Worm (Caenorhabditis elegans) whole organism, L2 larva: Measurements from ENCODE around the gene Y102E9.6.

Experiments
- C34F6.9 ChIP-seq: fragments of 150-350 bp; optimal IDR thresholded peaks from 2 replicates; lab custom pipeline; 2014; ENCODE audit warnings: missing biosample characterization, missing genetic modification characterization
- F13H6.1 ChIP-seq: sonication (generic microtip); optimal IDR thresholded peaks from 2 replicates; lab custom pipeline; 2016; ENCODE audit warnings: missing genetic modification characterization, missing compliant biosample characterization
- R02D3.7 ChIP-seq: fragments of 150-350 bp; optimal IDR thresholded peaks from 2 replicates; lab custom pipeline; 2014; ENCODE audit warnings: missing biosample characterization, missing genetic modification characterization
- Y55F3AM.14 ChIP-seq: fragments of 200-800 bp; sonication (Bioruptor generic); optimal IDR thresholded peaks from 2 replicates; lab custom pipeline; 2018; ENCODE audit warnings: mild to moderate bottlenecking, missing genetic modification characterization, missing compliant biosample characterization
- ZK546.5 ChIP-seq: sonication (generic microtip); optimal IDR thresholded peaks from 2 replicates; lab custom pipeline; 2017; ENCODE audit warnings: missing biosample characterization, missing genetic modification characterization
- alr-1 ChIP-seq: fragments of 150-350 bp; optimal IDR thresholded peaks from 2 replicates; lab custom pipeline; 2014; ENCODE audit warnings: missing biosample characterization, missing genetic modification characterization
- aly-2 ChIP-seq: fragments of 150-350 bp; optimal IDR thresholded peaks from 2 replicates; lab custom pipeline; 2014; ENCODE audit warnings: missing biosample characterization, missing genetic modification characterization
- ceh-16 ChIP-seq: fragments of 150-350 bp; optimal IDR thresholded peaks from 2 replicates; lab custom pipeline; 2014; ENCODE audit warnings: missing biosample characterization, missing genetic modification characterization
- ceh-82 ChIP-seq: fragments of 150-350 bp; optimal IDR thresholded peaks from 2 replicates; lab custom pipeline; 2014; ENCODE audit warnings: missing biosample characterization, missing genetic modification characterization
- crh-2 ChIP-seq: sonication (generic microtip); optimal IDR thresholded peaks from 2 replicates; lab custom pipeline; 2017; ENCODE audit warnings: missing biosample characterization, missing genetic modification characterization
- dmd-4 ChIP-seq: sonication (generic microtip); optimal IDR thresholded peaks from 2 replicates; lab custom pipeline; 2017; ENCODE audit warnings: missing biosample characterization, missing genetic modification characterization
- elt-3 ChIP-seq: sonication (generic microtip); optimal IDR thresholded peaks from 2 replicates; lab custom pipeline; 2017; ENCODE audit warnings: missing biosample characterization, missing genetic modification characterization
- fos-1 ChIP-seq: fragments of 150-350 bp; optimal IDR thresholded peaks from 2 replicates; lab custom pipeline; 2014; ENCODE audit warnings: missing biosample characterization, missing genetic modification characterization
- gmeb-1 ChIP-seq: fragments of 150-350 bp; optimal IDR thresholded peaks from 2 replicates; lab custom pipeline; 2014; ENCODE audit warnings: missing biosample characterization, missing genetic modification characterization
- lin-11 ChIP-seq: fragments of 150-350 bp; sonication (generic microtip); optimal IDR thresholded peaks from 2 replicates; lab custom pipeline; 2014; ENCODE audit warnings: missing biosample characterization, missing genetic modification characterization, inconsistent platforms, mixed read lengths
- lin-13 ChIP-seq: fragments of 150-350 bp; optimal IDR thresholded peaks from 2 replicates; lab custom pipeline; 2014; ENCODE audit warnings: missing biosample characterization, missing genetic modification reagents, missing genetic modification characterization
- lin-39 ChIP-seq: fragments of 150-350 bp; optimal IDR thresholded peaks from 2 replicates; lab custom pipeline; 2014; ENCODE audit warnings: missing biosample characterization, missing genetic modification reagents, missing genetic modification characterization
- lsy-2 ChIP-seq, 2 experiments: fragments of 150-350 bp in 1 of 2; sonication (generic microtip) in 1 of 2; optimal IDR thresholded peaks; 2 replicates each; lab custom pipeline; 2014 to 2017; ENCODE audit warnings: missing biosample characterization in 2 of 2, missing genetic modification characterization in 2 of 2
- mab-5 ChIP-seq: fragments of 150-350 bp; optimal IDR thresholded peaks from 2 replicates; lab custom pipeline; 2014; ENCODE audit warnings: missing biosample characterization, missing genetic modification characterization
- mdl-1 ChIP-seq, 2 experiments: fragments of 150-350 bp in 1 of 2; sonication (generic microtip) in 1 of 2; optimal IDR thresholded peaks; 2 replicates each; lab custom pipeline; 2017; ENCODE audit warnings: missing biosample characterization in 2 of 2, missing genetic modification characterization in 2 of 2
- nhr-10 ChIP-seq: sonication (generic microtip); optimal IDR thresholded peaks from 2 replicates; lab custom pipeline; 2017; ENCODE audit warnings: missing biosample characterization, missing genetic modification characterization
- nhr-11 ChIP-seq: fragments of 150-350 bp; optimal IDR thresholded peaks from 2 replicates; lab custom pipeline; 2014; ENCODE audit warnings: missing biosample characterization, missing genetic modification characterization
- nhr-12 ChIP-seq: fragments of 150-350 bp; optimal IDR thresholded peaks from 2 replicates; lab custom pipeline; 2014; ENCODE audit warnings: missing biosample characterization, missing genetic modification characterization
- nhr-129 ChIP-seq: fragments of 150-350 bp; optimal IDR thresholded peaks from 2 replicates; lab custom pipeline; 2014; ENCODE audit warnings: missing biosample characterization, missing genetic modification characterization
- nhr-21 ChIP-seq: fragments of 150-350 bp; optimal IDR thresholded peaks from 2 replicates; lab custom pipeline; 2014; ENCODE audit warnings: missing biosample characterization, missing genetic modification characterization
- nhr-23 ChIP-seq: fragments of 150-350 bp; optimal IDR thresholded peaks from 2 replicates; lab custom pipeline; 2014; ENCODE audit warnings: missing biosample characterization, missing genetic modification reagents, missing genetic modification characterization
- nhr-237 ChIP-seq: fragments of 150-350 bp; optimal IDR thresholded peaks from 2 replicates; lab custom pipeline; 2014; ENCODE audit warnings: missing biosample characterization, missing genetic modification characterization
- nhr-6 ChIP-seq: fragments of 150-350 bp; optimal IDR thresholded peaks from 2 replicates; lab custom pipeline; 2014; ENCODE audit warnings: missing biosample characterization, missing genetic modification characterization
- nhr-77 ChIP-seq: fragments of 150-350 bp; optimal IDR thresholded peaks from 2 replicates; lab custom pipeline; 2014; ENCODE audit warnings: missing biosample characterization, missing genetic modification characterization
- peb-1 ChIP-seq: fragments of 150-350 bp; optimal IDR thresholded peaks from 2 replicates; lab custom pipeline; 2014; ENCODE audit warnings: missing biosample characterization, missing genetic modification characterization
- sem-4 ChIP-seq: fragments of 150-350 bp; optimal IDR thresholded peaks from 2 replicates; lab custom pipeline; 2014; ENCODE audit warnings: missing biosample characterization, missing genetic modification reagents, missing genetic modification characterization
- skn-1 ChIP-seq: sonication (generic microtip); optimal IDR thresholded peaks from 2 replicates; lab custom pipeline; 2017; ENCODE audit warnings: missing biosample characterization, missing genetic modification characterization
- sma-3 ChIP-seq: sonication (generic microtip); optimal IDR thresholded peaks from 2 replicates; lab custom pipeline; 2016; ENCODE audit warnings: missing genetic modification reagents, missing genetic modification characterization, missing compliant biosample characterization
- sma-9 ChIP-seq, 2 experiments: fragments of 150-350 bp in 1 of 2; sonication (generic microtip) in 1 of 2; optimal IDR thresholded peaks; 2 replicates each; lab custom pipeline; 2014 to 2016; ENCODE audit warnings: missing genetic modification characterization in 2 of 2, mild to moderate bottlenecking in 1 of 2, missing biosample characterization in 1 of 2, missing compliant biosample characterization in 1 of 2, missing genetic modification reagents in 1 of 2, moderate library complexity in 1 of 2
- snpc-4 ChIP-seq: fragments of 150-350 bp; optimal IDR thresholded peaks from 2 replicates; lab custom pipeline; 2014; ENCODE audit warnings: missing biosample characterization, missing genetic modification characterization
- unc-62 ChIP-seq: fragments of 150-350 bp; optimal IDR thresholded peaks from 2 replicates; lab custom pipeline; 2014; ENCODE audit warnings: missing biosample characterization, missing genetic modification reagents, missing genetic modification characterization
- zag-1 ChIP-seq: fragments of 150-350 bp; optimal IDR thresholded peaks from 2 replicates; lab custom pipeline; 2014; ENCODE audit warnings: missing biosample characterization, missing genetic modification characterization
- ztf-1 ChIP-seq: fragments of 200-800 bp; sonication (Bioruptor generic); conservative IDR thresholded peaks from 2 replicates; pipeline ENCODE4 v1.3.6; 2022; ENCODE audit warnings: missing genetic modification characterization, missing compliant biosample characterization
- ztf-11 ChIP-seq: sonication (generic microtip); optimal IDR thresholded peaks from 2 replicates; lab custom pipeline; 2017; ENCODE audit warnings: missing biosample characterization, missing genetic modification characterization
- ztf-4 ChIP-seq: fragments of 150-350 bp; optimal IDR thresholded peaks from 2 replicates; lab custom pipeline; 2014; ENCODE audit warnings: missing biosample characterization, missing genetic modification characterization

Gene Y102E9.6

ce11 chrIII:6736566-6736965 lies at the start of gene Y102E9.6:
TSS of gene Y102E9.6 (minus strand) at chrIII:6736666.
- TF ChIP-seq ztf-4 (tag; lab: Kevin White, UChicago) (no peak), F13H6.1 (tag; lab: Kevin White, UChicago) (no peak), zag-1 (tag; lab: Kevin White, UChicago) (no peak), mdl-1 (tag; optimal IDR thresholded peaks at IDR 0.05; lab: Kevin White, UChicago) (no peak), ceh-82 (tag; lab: Kevin White, UChicago) (no peak), nhr-6 (tag; lab: Kevin White, UChicago) (no peak), sma-3 (GFP tag; lab: Kevin White, UChicago) (no peak), gmeb-1 (no peak), unc-62 (GFP tag; lab: Kevin White, UChicago) (no peak), R02D3.7 (tag; lab: Kevin White, UChicago) (no peak), lsy-2 (tag; optimal IDR thresholded peaks at IDR 0.05; lab: Kevin White, UChicago) (no peak), sem-4 (no peak), nhr-12 (tag; lab: Kevin White, UChicago) (no peak), alr-1 (tag; lab: Kevin White, UChicago) (no peak), nhr-237 (no peak), nhr-77 (tag; lab: Kevin White, UChicago) (no peak)

ce11 chrIII:6756769-6757168 lies 20.3 kb upstream of the Y102E9.6 start:
- TF ChIP-seq elt-3 (tag; lab: Kevin White, UChicago) (no peak), ceh-82 (tag; lab: Kevin White, UChicago) (no peak), ztf-4 (tag; lab: Kevin White, UChicago) (no peak)

DNA sequence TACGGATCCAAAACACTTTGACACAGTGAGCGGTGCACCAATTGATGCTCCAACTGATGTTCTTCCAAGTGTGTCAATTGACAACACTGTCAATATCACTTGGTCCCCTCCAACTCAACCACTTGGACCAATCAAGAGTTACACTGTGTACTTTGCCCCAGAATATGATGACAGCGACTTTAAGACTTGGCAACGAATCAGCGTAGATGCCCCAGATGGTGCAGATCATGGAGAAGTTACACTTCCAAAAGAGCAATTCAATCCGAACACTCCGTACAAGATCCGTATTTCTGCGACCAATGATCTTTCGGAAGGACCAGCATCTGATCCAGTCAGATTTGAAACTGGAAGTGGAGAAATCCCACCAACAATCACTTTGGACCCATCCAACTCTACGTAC lies 16.1 kb upstream of the Y102E9.6 start:
- TF ChIP-seq fos-1 (tag; lab: Kevin White, UChicago) (no peak), nhr-11 (no peak), sem-4 (no peak), nhr-23 (tag; lab: Kevin White, UChicago) (no peak), skn-1 (no peak), C34F6.9 (tag; lab: Kevin White, UChicago) (no peak), ceh-16 (tag; lab: Kevin White, UChicago) (no peak), nhr-129 (no peak), ceh-82 (tag; lab: Kevin White, UChicago) (no peak), nhr-10 (tag; lab: Kevin White, UChicago) (no peak), nhr-12 (tag; lab: Kevin White, UChicago) (no peak), mab-5 (no peak), ztf-11 (tag; lab: Kevin White, UChicago) (no peak), nhr-21 (tag; lab: Kevin White, UChicago) (no peak), alr-1 (tag; lab: Kevin White, UChicago) (no peak), elt-3 (tag; lab: Kevin White, UChicago) (no peak)

ce11 chrIII:6746668-6747067 lies 10.2 kb upstream of the Y102E9.6 start:
- TF ChIP-seq elt-3 (tag; lab: Kevin White, UChicago) (no peak), gmeb-1 (no peak), nhr-23 (tag; lab: Kevin White, UChicago) (no peak), aly-2 (no peak), alr-1 (tag; lab: Kevin White, UChicago) (no peak), mdl-1 (tag; optimal IDR thresholded peaks at IDR 0.05; lab: Kevin White, UChicago) (no peak), peb-1 (tag; lab: Kevin White, UChicago) (no peak), ceh-82 (tag; lab: Kevin White, UChicago) (no peak), nhr-77 (tag; lab: Kevin White, UChicago) (no peak), lin-13 (GFP tag; lab: Kevin White, UChicago) (no peak), crh-2 (tag; lab: Kevin White, UChicago) (no peak), dmd-4 (tag; lab: Kevin White, UChicago) (no peak), lin-39 (tag; lab: Kevin White, UChicago) (no peak), Y55F3AM.14 (no peak), snpc-4 (tag; lab: Kevin White, UChicago) (no peak), nhr-11 (no peak)

- TF ChIP-seq sma-9 (GFP tag; optimal IDR thresholded peaks at IDR 0.05; lab: Kevin White, UChicago) = no peak
- TF ChIP-seq sma-9 (tag; optimal IDR thresholded peaks at IDR 0.05; lab: Kevin White, UChicago) = no peak
- no peak for TF ChIP-seq F13H6.1 (tag; lab: Kevin White, UChicago)
- TF ChIP-seq nhr-11 = no peak
- TF ChIP-seq lin-39 (tag; lab: Kevin White, UChicago) = no peak
- no peak for TF ChIP-seq ceh-16 (tag; lab: Kevin White, UChicago)
- no peak for TF ChIP-seq ZK546.5 (tag; lab: Kevin White, UChicago)
- TF ChIP-seq zag-1 (tag; lab: Kevin White, UChicago) = no peak
- TF ChIP-seq skn-1 = no peak
- TF ChIP-seq lin-13 (GFP tag; lab: Kevin White, UChicago) = no peak
- no peak for TF ChIP-seq peb-1 (tag; lab: Kevin White, UChicago)
- TF ChIP-seq gmeb-1 = no peak
- no peak for TF ChIP-seq ztf-1 (GFP tag; lab: Robert Waterston, UW)
- no peak for TF ChIP-seq lin-11 (tag; lab: Kevin White, UChicago)
- no peak for TF ChIP-seq lsy-2 (tag; optimal IDR thresholded peaks at IDR 0.05; lab: Kevin White, UChicago)
- no peak for TF ChIP-seq nhr-21 (tag; lab: Kevin White, UChicago)
Measured at ce11 chrIII:6746008-6746407, 9.5 kb upstream of the Y102E9.6 start, which contains the start of gene dig-1. TSS of gene dig-1 (plus strand) at chrIII:6746308.
